Fruit fly (Drosophila melanogaster): ENCODE results near the gene CG10428.

The CG10428 gene

dm6 chr2L:18921246-18921645 lies 27.4 kb upstream of the CG10428 start (continued):
- TF ChIP-seq trem (tag; optimal IDR thresholded peaks at IDR 0.05) = peak; percentile 65
- TF ChIP-seq H15 (GFP tag; IDR thresholded peaks at IDR 0.05) = no peak
- peak; percentile 13 for TF ChIP-seq CG15479 (GFP tag; optimal IDR thresholded peaks at IDR 0.05)
- TF ChIP-seq HHEX (GFP tag; optimal IDR thresholded peaks at IDR 0.05) = no peak
- no peak for TF ChIP-seq CG34224 (GFP tag; IDR thresholded peaks at IDR 0.05; ENCODE audit: partially characterized antibody)
- TF ChIP-seq dati (GFP tag; IDR thresholded peaks at IDR 0.05) = no peak
- TF ChIP-seq CG11398 (GFP tag; optimal IDR thresholded peaks at IDR 0.05) = no peak
- peak; percentile 56 for TF ChIP-seq Mes4 (GFP tag; optimal IDR thresholded peaks at IDR 0.05)
- TF ChIP-seq hb (GFP tag; IDR thresholded peaks at IDR 0.05; ENCODE audit: partially characterized antibody) = no peak
- no peak for TF ChIP-seq seq (GFP tag; IDR thresholded peaks at IDR 0.05)
- peak; percentile 38; the same call in 1 of the 2 replicates for TF ChIP-seq H2.0 (GFP tag; IDR thresholded peaks at IDR 0.05)
- TF ChIP-seq CG3065 (GFP tag; optimal IDR thresholded peaks at IDR 0.05) = no peak
- no peak for TF ChIP-seq Adf1 (GFP tag; IDR thresholded peaks at IDR 0.05)
- TF ChIP-seq TFAM (GFP tag; optimal IDR thresholded peaks at IDR 0.05) = no peak
- peak; percentile 62 for TF ChIP-seq CG15601 (tag; optimal IDR thresholded peaks at IDR 0.05)
- no peak for TF ChIP-seq crp (GFP tag; optimal IDR thresholded peaks at IDR 0.05)
- TF ChIP-seq ro (GFP tag; IDR thresholded peaks at IDR 0.05) = no peak
- no peak for TF ChIP-seq CG13894 (tag; optimal IDR thresholded peaks at IDR 0.05)
- TF ChIP-seq CG43689 (GFP tag; IDR thresholded peaks at IDR 0.05) = no peak
- peak; percentile 47 for TF ChIP-seq Sox102F (GFP tag; optimal IDR thresholded peaks at IDR 0.05)
- TF ChIP-seq CG17829 (tag; optimal IDR thresholded peaks at IDR 0.05) = peak; percentile 74
- no peak for TF ChIP-seq en (GFP tag; optimal IDR thresholded peaks at IDR 0.05)
- no peak for TF ChIP-seq CG31388 (GFP tag; optimal IDR thresholded peaks at IDR 0.05)
- no peak for TF ChIP-seq CG11093 (GFP tag; IDR thresholded peaks at IDR 0.05)
- no peak for TF ChIP-seq shn (GFP tag; optimal IDR thresholded peaks at IDR 0.05)
- TF ChIP-seq Fer2 (tag; optimal IDR thresholded peaks at IDR 0.05) = no peak
- TF ChIP-seq btn (GFP tag; optimal IDR thresholded peaks at IDR 0.05) = peak; percentile 47
- TF ChIP-seq CG3847 (GFP tag; IDR thresholded peaks at IDR 0.05) = no peak
- TF ChIP-seq CG12769 (tag; optimal IDR thresholded peaks at IDR 0.05) = no peak
- no peak for TF ChIP-seq CG42726 (GFP tag; IDR thresholded peaks at IDR 0.05; ENCODE audit: partially characterized antibody)
- TF ChIP-seq Dbx (GFP tag; IDR thresholded peaks at IDR 0.05) = no peak
- TF ChIP-seq stwl (tag; optimal IDR thresholded peaks at IDR 0.05) = no peak
- no peak for TF ChIP-seq ttk (GFP tag; IDR thresholded peaks at IDR 0.05)
- TF ChIP-seq Nf-YA (GFP tag; IDR thresholded peaks at IDR 0.05) = no peak
- no peak for TF ChIP-seq esg (GFP tag; conservative IDR thresholded peaks at IDR 0.05)
- peak; percentile 63 for TF ChIP-seq CG7839 (tag; optimal IDR thresholded peaks at IDR 0.05)
- no peak for TF ChIP-seq mld (GFP tag; IDR thresholded peaks at IDR 0.05; ENCODE audit: partially characterized antibody)
- TF ChIP-seq phol (tag; optimal IDR thresholded peaks at IDR 0.05) = peak; percentile 72
- no peak for TF ChIP-seq lab (GFP tag; optimal IDR thresholded peaks at IDR 0.05)
- TF ChIP-seq CG17385 (GFP tag; optimal IDR thresholded peaks at IDR 0.05) = peak; percentile 13
- no peak for TF ChIP-seq Drgx (GFP tag; IDR thresholded peaks at IDR 0.05)
- TF ChIP-seq CG15073 (GFP tag; optimal IDR thresholded peaks at IDR 0.05) = no peak
- TF ChIP-seq Bdp1 (GFP tag; optimal IDR thresholded peaks at IDR 0.05) = peak; percentile 2
- TF ChIP-seq MESR4 (GFP tag; optimal IDR thresholded peaks at IDR 0.05) = no peak
- no peak for TF ChIP-seq CG6791 (GFP tag; IDR thresholded peaks at IDR 0.05; ENCODE audit: partially characterized antibody)
- TF ChIP-seq CG8089 (GFP tag; optimal IDR thresholded peaks at IDR 0.05) = no peak
- TF ChIP-seq Max (GFP tag; optimal IDR thresholded peaks at IDR 0.05) = peak; percentile 22
- peak; percentile 54 for TF ChIP-seq Spps (tag; optimal IDR thresholded peaks at IDR 0.05)
- peak; percentile 67 for TF ChIP-seq CG11504 (tag; optimal IDR thresholded peaks at IDR 0.05)
- no peak for TF ChIP-seq CG7372 (GFP tag; IDR thresholded peaks at IDR 0.05)
- TF ChIP-seq CG8359 (GFP tag; optimal IDR thresholded peaks at IDR 0.05; ENCODE audit: borderline replicate concordance) = peak; percentile 44
